Worm (Caenorhabditis elegans): Measurements from ENCODE around the gene clec-9.

- TF ChIP-seq sdz-12 (GFP tag; optimal IDR thresholded peaks at IDR 0.05) = no peak
- no peak for TF ChIP-seq daf-8 (GFP tag; IDR thresholded peaks at IDR 0.05)
- TF ChIP-seq snpc-1.2 (GFP tag; IDR thresholded peaks at IDR 0.05) = no peak
- no peak for TF ChIP-seq lim-7 (GFP tag; IDR thresholded peaks at IDR 0.05)
- no peak for TF ChIP-seq nhr-102 (tag; optimal IDR thresholded peaks at IDR 0.05)
- no peak for TF ChIP-seq ama-1 (optimal IDR thresholded peaks at IDR 0.05)
- no peak for TF ChIP-seq lin-15B (tag; optimal IDR thresholded peaks at IDR 0.05)
- TF ChIP-seq duxl-1 (tag; optimal IDR thresholded peaks at IDR 0.05; ENCODE audit: poor library complexity) = no peak
- TF ChIP-seq F37D6.2 (tag; optimal IDR thresholded peaks at IDR 0.05) = no peak
- TF ChIP-seq ZK546.5 (tag; optimal IDR thresholded peaks at IDR 0.05) = no peak
Measured at ce11 chrV:16679237-16679636, 27.2 kb downstream of the clec-9 start, which contains the start of gene srz-103.
